Worm (Caenorhabditis elegans) whole organism, L1 larva: Measurements from ENCODE around the gene lgl-1.

Source experiments
- C16A3.4 ChIP-seq: fragments of 150-350 bp; optimal IDR thresholded peaks from 2 replicates; lab custom pipeline; 2014; ENCODE audit warnings: missing biosample characterization, missing genetic modification characterization
- Y116A8C.19 ChIP-seq: sonication (generic microtip); optimal IDR thresholded peaks from 2 replicates; lab custom pipeline; 2016; ENCODE audit warnings: missing compliant biosample characterization, missing genetic modification characterization, borderline replicate concordance
- aha-1 ChIP-seq: fragments of 150-350 bp; optimal IDR thresholded peaks from 2 replicates; lab custom pipeline; 2014; ENCODE audit warnings: missing biosample characterization, missing genetic modification characterization
- blmp-1 ChIP-seq: fragments of 150-350 bp; optimal IDR thresholded peaks from 2 replicates; lab custom pipeline; 2014; ENCODE audit warnings: missing biosample characterization, missing genetic modification characterization
- ceh-63 ChIP-seq: fragments of 200-800 bp; sonication (Bioruptor generic); optimal IDR thresholded peaks from 2 replicates; lab custom pipeline; 2018; ENCODE audit warnings: mild to moderate bottlenecking, missing genetic modification characterization, missing compliant biosample characterization
- ceh-88 ChIP-seq: fragments of 200-800 bp; sonication (Bioruptor generic); IDR thresholded peaks from 2 replicates; pipeline ENCODE4 v1.3.6; 2022; ENCODE audit warnings: missing genetic modification characterization, missing compliant biosample characterization
- ceh-90 ChIP-seq: sonication (generic microtip); optimal IDR thresholded peaks from 2 replicates; lab custom pipeline; 2016; ENCODE audit warnings: missing genetic modification characterization, missing compliant biosample characterization
- ces-1 ChIP-seq: fragments of 150-350 bp; optimal IDR thresholded peaks from 2 replicates; lab custom pipeline; 2014; ENCODE audit warnings: missing biosample characterization, missing genetic modification reagents, missing genetic modification characterization
- dpl-1 ChIP-seq, 3 experiments: fragments of 150-350 bp in 2 of 3; sonication (generic microtip) in 1 of 3; optimal IDR thresholded peaks; 2 replicates each; lab custom pipeline; 2014 to 2017; ENCODE audit warnings: missing biosample characterization in 3 of 3, missing genetic modification characterization in 3 of 3, missing genetic modification reagents in 3 of 3
- efl-1 ChIP-seq, 4 experiments: fragments of 150-350 bp; optimal IDR thresholded peaks in 3 of 4; peaks in 1 of 4; 1 replicate in 1 of 4; 2 replicates in 3 of 4; lab custom pipeline; 2014; ENCODE audit warnings: missing biosample characterization in 2 of 4, missing genetic modification characterization in 2 of 4, missing genetic modification reagents in 2 of 4
- efl-3 ChIP-seq: fragments of 200-800 bp; sonication (Bioruptor generic); optimal IDR thresholded peaks from 2 replicates; lab custom pipeline; 2018; ENCODE audit warnings: mild to moderate bottlenecking, missing genetic modification characterization, missing compliant biosample characterization
- egl-13 ChIP-seq: sonication (generic microtip); optimal IDR thresholded peaks from 2 replicates; lab custom pipeline; 2016; ENCODE audit warnings: missing genotype, missing genetic modification reagents, missing genetic modification characterization, missing compliant biosample characterization
- egl-27 ChIP-seq, 2 experiments: fragments of 150-350 bp in 1 of 2; sonication (generic microtip); optimal IDR thresholded peaks; 3 replicates each; lab custom pipeline; 2017 to 2018; ENCODE audit warnings: missing biosample characterization in 2 of 2, missing genetic modification characterization in 2 of 2, missing genetic modification reagents in 2 of 2
- elt-2 ChIP-seq: sonication (generic microtip); optimal IDR thresholded peaks from 2 replicates; lab custom pipeline; 2016; ENCODE audit warnings: missing genetic modification characterization, mild to moderate bottlenecking, inconsistent platforms, missing compliant biosample characterization, missing genetic modification reagents
- fkh-10 ChIP-seq: sonication (generic microtip); optimal IDR thresholded peaks from 2 replicates; lab custom pipeline; 2017; ENCODE audit warnings: missing biosample characterization, missing genetic modification reagents, missing genetic modification characterization
- fkh-8 ChIP-seq: sonication (generic microtip); optimal IDR thresholded peaks from 2 replicates; lab custom pipeline; 2016; ENCODE audit warnings: mild to moderate bottlenecking, missing genetic modification characterization, missing compliant biosample characterization
- grh-1 ChIP-seq: fragments of 200-800 bp; sonication (Bioruptor generic); IDR thresholded peaks from 2 replicates; pipeline ENCODE4 v1.3.6; 2022; ENCODE audit warnings: missing genetic modification reagents, missing genetic modification characterization, missing compliant biosample characterization
- hlh-17 ChIP-seq: fragments of 200-800 bp; sonication (Bioruptor generic); optimal IDR thresholded peaks from 2 replicates; lab custom pipeline; 2018; ENCODE audit warnings: missing genetic modification characterization, mild to moderate bottlenecking, missing compliant biosample characterization, moderate library complexity, borderline replicate concordance
- hlh-4 ChIP-seq: sonication (generic microtip); optimal IDR thresholded peaks from 2 replicates; lab custom pipeline; 2016; ENCODE audit warnings: mild to moderate bottlenecking, missing genetic modification characterization, missing compliant biosample characterization
- hpl-2 ChIP-seq: fragments of 150-350 bp; optimal IDR thresholded peaks from 2 replicates; lab custom pipeline; 2014; ENCODE audit warnings: missing biosample characterization, missing genetic modification reagents, missing genetic modification characterization
- isw-1 ChIP-seq: fragments of 200-800 bp; sonication (Bioruptor generic); IDR thresholded peaks from 2 replicates; pipeline ENCODE4 v1.3.6; 2022; ENCODE audit warnings: missing genetic modification characterization, missing compliant biosample characterization
- jun-1 ChIP-seq: fragments of 150-350 bp; optimal IDR thresholded peaks from 2 replicates; lab custom pipeline; 2014; ENCODE audit warnings: missing biosample characterization, missing genetic modification reagents, missing genetic modification characterization
- lin-14 ChIP-seq: fragments of 200-800 bp; sonication (Bioruptor generic); optimal IDR thresholded peaks from 2 replicates; lab custom pipeline; 2018; ENCODE audit warnings: mild to moderate bottlenecking, missing genetic modification characterization, moderate library complexity, missing compliant biosample characterization
- lin-15B ChIP-seq: fragments of 150-350 bp; sonication (generic microtip); optimal IDR thresholded peaks from 3 replicates; lab custom pipeline; 2014; ENCODE audit warnings: missing biosample characterization, missing genetic modification characterization
- lin-35 ChIP-seq, 2 experiments: fragments of 150-350 bp; optimal IDR thresholded peaks; 2 replicates each; lab custom pipeline; 2014; ENCODE audit warnings: missing biosample characterization in 2 of 2, missing genetic modification characterization in 2 of 2, missing genetic modification reagents in 2 of 2
- mab-9 ChIP-seq: fragments of 200-800 bp; sonication (Bioruptor generic); IDR thresholded peaks from 2 replicates; pipeline ENCODE4 v1.3.6; 2022; ENCODE audit warnings: missing genetic modification reagents, missing genetic modification characterization, missing compliant biosample characterization
- mdl-1 ChIP-seq, 2 experiments: fragments of 150-350 bp; optimal IDR thresholded peaks; 2 replicates each; lab custom pipeline; 2014 to 2017; ENCODE audit warnings: missing biosample characterization in 2 of 2, missing genetic modification characterization in 2 of 2, inconsistent platforms in 1 of 2
- mef-2 ChIP-seq: fragments of 150-350 bp; optimal IDR thresholded peaks from 2 replicates; lab custom pipeline; 2014; ENCODE audit warnings: missing biosample characterization, missing genetic modification characterization
- nhr-12 ChIP-seq: sonication (generic microtip); optimal IDR thresholded peaks from 2 replicates; lab custom pipeline; 2017; ENCODE audit warnings: missing biosample characterization, missing genetic modification characterization
- nhr-19 ChIP-seq: fragments of 200-800 bp; sonication (Bioruptor generic); conservative IDR thresholded peaks from 2 replicates; pipeline ENCODE4 v1.3.6; 2022; ENCODE audit warnings: missing genetic modification characterization, missing compliant biosample characterization
- nhr-76 ChIP-seq: sonication (generic microtip); optimal IDR thresholded peaks from 2 replicates; lab custom pipeline; 2017; ENCODE audit warnings: missing biosample characterization, missing genetic modification characterization
- nhr-77 ChIP-seq: fragments of 150-350 bp; optimal IDR thresholded peaks from 2 replicates; lab custom pipeline; 2014; ENCODE audit warnings: missing biosample characterization, missing genetic modification characterization
- nhr-84 ChIP-seq: sonication (generic microtip); optimal IDR thresholded peaks from 2 replicates; lab custom pipeline; 2017; ENCODE audit warnings: missing biosample characterization, missing genetic modification characterization
- nhr-85 ChIP-seq: sonication (generic microtip); peaks from one replicate; lab custom pipeline; 2016; ENCODE audit warnings: missing genetic modification characterization, inconsistent platforms, missing compliant biosample characterization
- nhr-90 ChIP-seq: sonication (generic microtip); optimal IDR thresholded peaks from 2 replicates; lab custom pipeline; 2016; ENCODE audit warnings: mild to moderate bottlenecking, missing genetic modification characterization, missing compliant biosample characterization; ENCODE audit not compliant: poor library complexity
- pqm-1 ChIP-seq: sonication (generic microtip); optimal IDR thresholded peaks from 3 replicates; lab custom pipeline; 2017; ENCODE audit warnings: missing biosample characterization, missing genetic modification characterization
- rnt-1 ChIP-seq: sonication (generic microtip); optimal IDR thresholded peaks from 2 replicates; lab custom pipeline; 2016; ENCODE audit warnings: mild to moderate bottlenecking, missing genetic modification characterization, moderate library complexity, missing compliant biosample characterization
- snu-23 ChIP-seq: sonication (generic microtip); optimal IDR thresholded peaks from 2 replicates; lab custom pipeline; 2016; ENCODE audit warnings: missing genetic modification characterization, missing compliant biosample characterization
- sox-4 ChIP-seq: sonication (generic microtip); optimal IDR thresholded peaks from 2 replicates; lab custom pipeline; 2016; ENCODE audit warnings: missing genetic modification characterization, missing compliant biosample characterization
- sptf-1 ChIP-seq: fragments of 150-350 bp; optimal IDR thresholded peaks from 2 replicates; lab custom pipeline; 2014; ENCODE audit warnings: missing biosample characterization, missing genetic modification characterization
- swsn-7 ChIP-seq: sonication (generic microtip); optimal IDR thresholded peaks from 2 replicates; lab custom pipeline; 2016; ENCODE audit warnings: missing genetic modification characterization, missing compliant biosample characterization
- tlp-1 ChIP-seq: fragments of 150-350 bp; optimal IDR thresholded peaks from 2 replicates; lab custom pipeline; 2014; ENCODE audit warnings: missing biosample characterization, missing genetic modification characterization
- unc-130 ChIP-seq: fragments of 150-350 bp; optimal IDR thresholded peaks from 2 replicates; lab custom pipeline; 2017; ENCODE audit warnings: missing biosample characterization, missing genetic modification characterization, inconsistent platforms
- unc-62 ChIP-seq: fragments of 150-350 bp; optimal IDR thresholded peaks from 2 replicates; lab custom pipeline; 2014; ENCODE audit warnings: missing biosample characterization, missing genetic modification reagents, missing genetic modification characterization
- unc-86 ChIP-seq: sonication (generic microtip); optimal IDR thresholded peaks from 2 replicates; lab custom pipeline; 2016; ENCODE audit warnings: missing genetic modification characterization, missing compliant biosample characterization
- vab-15 ChIP-seq: sonication (generic microtip); optimal IDR thresholded peaks from 2 replicates; lab custom pipeline; 2017; ENCODE audit warnings: missing genotype, mild to moderate bottlenecking, missing genetic modification characterization, missing compliant biosample characterization
- xbp-1 ChIP-seq: sonication (generic microtip); optimal IDR thresholded peaks from 2 replicates; lab custom pipeline; 2016; ENCODE audit warnings: missing genetic modification characterization, missing compliant biosample characterization
- zag-1 ChIP-seq: fragments of 150-350 bp; optimal IDR thresholded peaks from 2 replicates; lab custom pipeline; 2014; ENCODE audit warnings: missing biosample characterization, missing genetic modification characterization
- ztf-11 ChIP-seq, 2 experiments: sonication (generic microtip); optimal IDR thresholded peaks; 2 replicates each; lab custom pipeline; 2016 to 2017; ENCODE audit warnings: missing genetic modification characterization in 2 of 2, missing biosample characterization in 1 of 2, missing compliant biosample characterization in 1 of 2
- ztf-4 ChIP-seq: fragments of 150-350 bp; optimal IDR thresholded peaks from 2 replicates; lab custom pipeline; 2014; ENCODE audit warnings: missing biosample characterization, missing genetic modification characterization

The lgl-1 gene

DNA sequence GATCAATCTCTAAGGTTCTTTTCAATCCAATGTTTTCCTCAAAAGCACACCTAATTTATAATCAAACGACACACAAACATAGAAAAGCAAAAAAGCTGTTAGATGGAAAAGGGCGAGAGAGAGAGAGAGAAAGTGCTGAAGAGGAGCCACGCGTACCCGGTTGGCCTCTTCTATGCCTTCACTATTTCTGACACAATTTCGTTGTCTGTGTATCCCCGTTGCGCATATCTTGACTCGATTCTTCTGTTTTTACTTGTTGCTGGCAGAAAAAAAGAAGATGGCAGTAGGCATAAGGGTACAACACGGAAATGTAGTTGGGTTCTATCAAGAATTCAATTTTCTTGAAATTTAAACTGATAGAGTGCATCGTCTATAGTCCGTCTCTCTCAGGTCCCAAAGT is 43.4 kb downstream of the lgl-1 start (continued):
- TF ChIP-seq tlp-1 (tag; lab: Kevin White, UChicago) (no peak), mdl-1 (tag; optimal IDR thresholded peaks at IDR 0.05; lab: Kevin White, UChicago) (peak in 1 of 2 experiments; percentile 68), nhr-19 (no peak; the same call in 1 of the 2 replicates), nhr-90 (tag; lab: Kevin White, UChicago) (no peak), unc-62 (GFP tag; lab: Kevin White, UChicago) (no peak), nhr-77 (tag; lab: Kevin White, UChicago) (peak; percentile 57), blmp-1 (tag; lab: Kevin White, UChicago) (peak; percentile 90), aha-1 (tag; lab: Kevin White, UChicago) (no peak), hpl-2 (no peak), rnt-1 (tag; lab: Kevin White, UChicago) (peak; percentile 54), sptf-1 (tag; lab: Kevin White, UChicago) (no peak), C16A3.4 (tag; lab: Kevin White, UChicago) (peak; percentile 24), efl-3 (GFP tag; lab: Kevin White, UChicago) (no peak), dpl-1 (GFP tag; optimal IDR thresholded peaks at IDR 0.05; lab: Kevin White, UChicago) (peak in 1 of 3 experiments; percentile 14), lin-15B (tag; lab: Kevin White, UChicago) (no peak), egl-27 (tag; optimal IDR thresholded peaks at IDR 0.05; lab: Kevin White, UChicago) (no peak), ztf-11 (tag; optimal IDR thresholded peaks at IDR 0.05; lab: Kevin White, UChicago) (no peak), swsn-7 (peak; percentile 72), nhr-84 (tag; lab: Kevin White, UChicago) (no peak), mab-9 (GFP tag; lab: Robert Waterston, UW) (no peak), lin-35 (GFP tag; optimal IDR thresholded peaks at IDR 0.05; lab: Kevin White, UChicago) (peak; percentile 51 to 65), lin-14 (GFP tag; lab: Kevin White, UChicago) (peak; percentile 93), isw-1 (GFP tag; lab: Robert Waterston, UW) (no peak), fkh-10 (GFP tag; lab: Kevin White, UChicago) (peak; percentile 93), vab-15 (tag; lab: Kevin White, UChicago) (no peak), snu-23 (GFP tag; lab: Kevin White, UChicago) (peak; percentile 79), fkh-8 (tag; lab: Kevin White, UChicago) (peak; percentile 76), grh-1 (no peak), ceh-88 (GFP tag; lab: Robert Waterston, UW) (no peak), ces-1 (GFP tag; lab: Kevin White, UChicago) (no peak), hlh-17 (GFP tag; lab: Kevin White, UChicago) (no peak), ceh-90 (no peak), pqm-1 (tag; lab: Kevin White, UChicago) (no peak), nhr-12 (no peak), unc-130 (tag; lab: Kevin White, UChicago) (no peak), sox-4 (no peak), hlh-4 (tag; lab: Kevin White, UChicago) (no peak), xbp-1 (tag; lab: Kevin White, UChicago) (peak; percentile 25), ceh-63 (GFP tag; lab: Kevin White, UChicago) (no peak), elt-2 (no peak), jun-1 (peak; percentile 7), zag-1 (tag; lab: Kevin White, UChicago) (peak; percentile 25), efl-1 (optimal IDR thresholded peaks at IDR 0.05; lab: Kevin White, UChicago) (peak; percentile 34 to 69), efl-1 (GFP tag; optimal IDR thresholded peaks at IDR 0.05 in 1 of 2; lab: Kevin White, UChicago) (peak in 1 of 2 experiments; percentile 85), nhr-76 (tag; lab: Kevin White, UChicago) (no peak), nhr-85 (peak; percentile 42), mef-2 (no peak), egl-13 (tag; lab: Kevin White, UChicago) (no peak), unc-86 (tag; lab: Kevin White, UChicago) (peak; percentile 56), ztf-4 (tag; lab: Kevin White, UChicago) (no peak), Y116A8C.19 (no peak)
